Fruit fly (Drosophila melanogaster) whole organism, wandering third instar larva: ENCODE results near the gene CG33490.

ENCODE experiments used
- Abd-B ChIP-seq: fragments of >200 bp; optimal IDR thresholded peaks from 2 replicates; lab custom pipeline; 2017; ENCODE audit warnings: missing biosample characterization, missing genetic modification characterization
- CG32264 ChIP-seq: fragments of 200-800 bp; sonication (Bioruptor generic); optimal IDR thresholded peaks from 2 replicates; lab custom pipeline; 2016; ENCODE audit warnings: missing biosample characterization, missing genetic modification characterization
- CG9705 ChIP-seq: fragments of 200-800 bp; sonication (Bioruptor generic); optimal IDR thresholded peaks from 2 replicates; lab custom pipeline; 2018; ENCODE audit warnings: missing biosample characterization, mild to moderate bottlenecking, missing genetic modification characterization
- CrebA ChIP-seq: fragments of 200-800 bp; sonication (Bioruptor generic); optimal IDR thresholded peaks from 2 replicates; lab custom pipeline; 2016; ENCODE audit warnings: missing biosample characterization, mild to moderate bottlenecking, missing genetic modification characterization, borderline replicate concordance
- Dfd ChIP-seq: fragments of >200 bp; optimal IDR thresholded peaks from 2 replicates; lab custom pipeline; 2017; ENCODE audit warnings: missing biosample characterization, missing genetic modification characterization
- Dif ChIP-seq: fragments of 200-275, 200-300 bp; sonication (Bioruptor generic); optimal IDR thresholded peaks from 2 replicates; lab custom pipeline; 2018; ENCODE audit warnings: missing biosample characterization, missing genetic modification characterization; ENCODE audit not compliant: partially characterized antibody
- GATAd ChIP-seq: sonication (Bioruptor generic); optimal IDR thresholded peaks from 2 replicates; lab custom pipeline; 2016; ENCODE audit warnings: missing biosample characterization, missing genetic modification characterization
- HLH106 ChIP-seq: fragments of 200-800 bp; optimal IDR thresholded peaks from 3 replicates; lab custom pipeline; 2019; ENCODE audit warnings: missing biosample characterization, mild to moderate bottlenecking, missing genetic modification characterization, moderate library complexity
- Hnf4 ChIP-seq: fragments of 200-800 bp; sonication (Bioruptor generic); optimal IDR thresholded peaks from 2 replicates; lab custom pipeline; 2016; ENCODE audit warnings: missing biosample characterization, mild to moderate bottlenecking, missing genetic modification characterization
- Hr78 ChIP-seq: fragments of >200 bp; optimal IDR thresholded peaks from 2 replicates; lab custom pipeline; 2017; ENCODE audit warnings: missing biosample characterization, missing genetic modification characterization
- Hr83 ChIP-seq: fragments of 200-300 bp; sonication (Bioruptor generic); optimal IDR thresholded peaks from 2 replicates; lab custom pipeline; 2016; ENCODE audit warnings: missing biosample characterization, mild to moderate bottlenecking, missing genetic modification characterization, moderate library complexity; ENCODE audit not compliant: poor library complexity, severe bottlenecking
- Jra ChIP-seq: sonication (Bioruptor generic); optimal IDR thresholded peaks from 2 replicates; lab custom pipeline; 2016; ENCODE audit warnings: missing biosample characterization, missing genetic modification characterization
- Mio ChIP-seq: sonication (Bioruptor generic); optimal IDR thresholded peaks from 2 replicates; lab custom pipeline; 2016; ENCODE audit warnings: missing biosample characterization, missing genetic modification characterization
- Myc ChIP-seq: fragments of >200 bp; optimal IDR thresholded peaks from 2 replicates; lab custom pipeline; 2017
- N ChIP-seq: fragments of >200 bp; optimal IDR thresholded peaks from 2 replicates; lab custom pipeline; 2018; ENCODE audit warnings: missing biosample characterization, missing external identifiers, missing genetic modification characterization
- OdsH ChIP-seq: fragments of 200-800 bp; sonication (Bioruptor generic); optimal IDR thresholded peaks from 2 replicates; lab custom pipeline; 2016; ENCODE audit warnings: missing biosample characterization, mild to moderate bottlenecking, missing genetic modification characterization
- Rel ChIP-seq, 2 experiments: fragments of 200-800 bp; sonication (Bioruptor generic) in 1 of 2; optimal IDR thresholded peaks; 2 replicates in 1 of 2; 3 replicates in 1 of 2; lab custom pipeline; 2016 to 2019; ENCODE audit warnings: mild to moderate bottlenecking in 2 of 2, missing biosample characterization in 2 of 2, missing genetic modification characterization in 2 of 2, moderate library complexity in 1 of 2
- Sp1 ChIP-seq: fragments of 200-800 bp; sonication (Bioruptor generic); optimal IDR thresholded peaks from 3 replicates; lab custom pipeline; 2019; ENCODE audit warnings: missing biosample characterization, mild to moderate bottlenecking, missing genetic modification characterization, moderate library complexity
- Vsx2 ChIP-seq: fragments of 200-300, 225-300 bp; sonication (Bioruptor generic); optimal IDR thresholded peaks from 2 replicates; lab custom pipeline; 2018; ENCODE audit warnings: missing biosample characterization, missing genetic modification characterization; ENCODE audit not compliant: partially characterized antibody
- br ChIP-seq: fragments of 200-800 bp; sonication (Bioruptor generic); optimal IDR thresholded peaks from 2 replicates; lab custom pipeline; 2016; ENCODE audit warnings: missing biosample characterization, missing genetic modification characterization
- brk ChIP-seq: fragments of 200-800 bp; sonication (Bioruptor generic); optimal IDR thresholded peaks from 2 replicates; lab custom pipeline; 2016; ENCODE audit warnings: missing biosample characterization, mild to moderate bottlenecking, missing genetic modification characterization
- dl ChIP-seq, 2 experiments: fragments of 175-275, 200-275 bp in 1 of 2; fragments of 200-275 bp in 1 of 2; sonication (Bioruptor generic); optimal IDR thresholded peaks; lab custom pipeline; 2018; ENCODE audit warnings: mild to moderate bottlenecking in 2 of 2, missing biosample characterization in 2 of 2, missing genetic modification characterization in 2 of 2, moderate library complexity in 2 of 2; ENCODE audit not compliant: partially characterized antibody in 2 of 2, insufficient read depth in 1 of 2
- dmrt93B ChIP-seq: fragments of 200-800 bp; sonication (Bioruptor generic); optimal IDR thresholded peaks from 2 replicates; lab custom pipeline; 2018; ENCODE audit warnings: missing biosample characterization, mild to moderate bottlenecking, missing genetic modification characterization
- dsf ChIP-seq: sonication (Bioruptor generic); optimal IDR thresholded peaks from 2 replicates; lab custom pipeline; 2016; ENCODE audit warnings: missing biosample characterization, missing genetic modification characterization, borderline replicate concordance
- ey ChIP-seq: fragments of 200-800 bp; sonication (Bioruptor generic); optimal IDR thresholded peaks from 2 replicates; lab custom pipeline; 2016; ENCODE audit warnings: missing biosample characterization, missing genetic modification characterization
- foxo ChIP-seq, 2 experiments: fragments of 200-800 bp; sonication (Bioruptor generic); optimal IDR thresholded peaks; 2 replicates in 1 of 2; 3 replicates in 1 of 2; lab custom pipeline; 2016 to 2017; ENCODE audit warnings: missing biosample characterization in 2 of 2, missing genetic modification characterization in 2 of 2
- fru ChIP-seq: fragments of 200-800 bp; sonication (Bioruptor generic); optimal IDR thresholded peaks from 3 replicates; lab custom pipeline; 2016; ENCODE audit warnings: missing biosample characterization, mild to moderate bottlenecking, missing genetic modification characterization
- h ChIP-seq: fragments of 200-800 bp; sonication (Bioruptor generic); optimal IDR thresholded peaks from 3 replicates; lab custom pipeline; 2016; ENCODE audit warnings: missing biosample characterization, mild to moderate bottlenecking, missing genetic modification characterization
- jim ChIP-seq: fragments of 175-275, 200-325 bp; sonication (Bioruptor generic); optimal IDR thresholded peaks from 2 replicates; lab custom pipeline; 2016; ENCODE audit warnings: missing biosample characterization, mild to moderate bottlenecking, missing genetic modification characterization
- lola ChIP-seq: fragments of >200 bp; optimal IDR thresholded peaks from 2 replicates; lab custom pipeline; 2017; ENCODE audit warnings: missing biosample characterization, missing genetic modification characterization
- pan ChIP-seq: fragments of >200 bp; optimal IDR thresholded peaks from 2 replicates; lab custom pipeline; 2017
- psq ChIP-seq: fragments of 200-800 bp; sonication (Bioruptor generic); optimal IDR thresholded peaks from 3 replicates; lab custom pipeline; 2017; ENCODE audit warnings: missing biosample characterization, mild to moderate bottlenecking, missing genetic modification characterization, moderate library complexity
- rgr ChIP-seq: fragments of 200-800 bp; sonication (Bioruptor generic); optimal IDR thresholded peaks from 3 replicates; lab custom pipeline; 2016; ENCODE audit warnings: missing biosample characterization, mild to moderate bottlenecking, missing genetic modification characterization
- sage ChIP-seq: fragments of 200-800 bp; sonication (Bioruptor generic); optimal IDR thresholded peaks from 2 replicates; lab custom pipeline; 2016; ENCODE audit warnings: missing biosample characterization, mild to moderate bottlenecking, missing genetic modification characterization
- sv ChIP-seq: fragments of 200-800 bp; sonication (Bioruptor generic); optimal IDR thresholded peaks from 3 replicates; lab custom pipeline; 2016; ENCODE audit warnings: missing biosample characterization, missing genetic modification characterization
- tai ChIP-seq: sonication (Bioruptor generic); optimal IDR thresholded peaks from 2 replicates; lab custom pipeline; 2016; ENCODE audit warnings: missing biosample characterization, missing genetic modification characterization
- usp ChIP-seq: fragments of >200 bp; optimal IDR thresholded peaks from 2 replicates; lab custom pipeline; 2017; ENCODE audit warnings: missing biosample characterization, missing genetic modification characterization
- woc ChIP-seq: sonication (Bioruptor generic); optimal IDR thresholded peaks from 2 replicates; lab custom pipeline; 2016; ENCODE audit warnings: missing biosample characterization, mild to moderate bottlenecking, missing genetic modification characterization

CG33490 gene

dm6 chr3L:11588594-11588993 is 14.1 kb upstream of the CG33490 start:
- TF ChIP-seq Sp1 (no peak), dsf (GFP tag; lab: Kevin White, UChicago) (no peak), Dif (GFP tag; lab: Kevin White, UChicago) (no peak)
- TF ChIP-seq, all 38 proteins: peak for 0

DNA sequence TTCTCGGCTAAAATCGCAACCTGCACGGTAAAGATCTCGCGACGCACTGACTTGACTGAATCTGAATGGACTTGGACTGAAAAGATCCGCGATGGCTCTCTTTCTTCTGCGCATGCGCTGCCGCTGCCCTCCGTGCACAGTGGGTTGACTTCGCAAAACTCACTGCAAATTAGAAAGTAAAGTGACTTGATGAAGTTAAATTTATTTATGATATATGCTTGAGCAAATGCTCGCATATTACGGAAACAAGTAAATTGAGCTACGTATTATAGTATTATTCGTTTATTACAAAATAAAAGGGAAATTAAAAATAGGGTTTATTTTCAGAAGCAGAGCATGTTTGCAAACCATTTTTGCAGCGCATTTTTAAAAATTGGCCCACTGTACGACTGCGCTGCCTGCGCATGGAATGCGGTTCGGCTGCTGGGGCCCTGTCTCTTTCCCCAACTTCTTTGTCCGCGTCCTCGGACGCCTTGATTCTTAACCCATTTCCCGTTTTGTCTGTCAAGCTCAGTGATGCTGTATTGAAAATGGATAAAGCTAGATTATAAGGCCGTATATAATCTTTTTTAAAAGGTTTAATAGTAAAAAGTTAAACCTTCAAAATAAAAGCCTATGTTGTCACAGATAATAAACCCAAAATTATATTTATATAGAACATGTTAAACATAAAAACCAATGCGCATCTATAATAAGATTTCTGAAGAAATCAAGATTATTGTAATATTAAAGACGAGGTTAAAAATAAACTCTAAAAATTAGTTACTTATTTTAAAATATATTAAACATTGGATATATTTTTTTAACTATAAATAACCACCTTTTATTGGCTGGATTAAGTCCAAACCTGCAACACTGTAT is 13.5 kb upstream of the CG33490 start, which contains the start of gene rt:
rt (minus strand) TSS at position 51 of the 861 bp plus-strand sequence.
- no peak for TF ChIP-seq Vsx2 (GFP tag; lab: Kevin White, UChicago)
- no peak for TF ChIP-seq Jra (GFP tag; lab: Kevin White, UChicago)
- TF ChIP-seq GATAd (GFP tag; lab: Kevin White, UChicago) = no peak
- peak; percentile 62 for TF ChIP-seq CG9705
- TF ChIP-seq Rel (GFP tag; optimal IDR thresholded peaks at IDR 0.05; lab: Kevin White, UChicago) = no peak
- TF ChIP-seq Rel (tag; optimal IDR thresholded peaks at IDR 0.05; lab: Kevin White, UChicago) = peak; percentile 31
- no peak for TF ChIP-seq CG32264 (GFP tag; lab: Kevin White, UChicago)
- TF ChIP-seq pan (lab: Kevin White, UChicago) = no peak
- TF ChIP-seq CrebA = no peak
- TF ChIP-seq psq = peak; percentile 38
- peak; percentile 70 for TF ChIP-seq ey
- TF ChIP-seq Hnf4 (GFP tag; lab: Kevin White, UChicago) = peak; percentile 6
- peak; percentile 39 for TF ChIP-seq OdsH (GFP tag; lab: Kevin White, UChicago)
- TF ChIP-seq sv (GFP tag; lab: Kevin White, UChicago) = peak; percentile 15
- no peak for TF ChIP-seq N (GFP tag; lab: Kevin White, UChicago)
- TF ChIP-seq woc (GFP tag; lab: Kevin White, UChicago) = peak; percentile 89
- no peak for TF ChIP-seq dsf (GFP tag; lab: Kevin White, UChicago)
- peak; percentile 26 for TF ChIP-seq sage (GFP tag; lab: Kevin White, UChicago)
- no peak for TF ChIP-seq Dfd (GFP tag; lab: Kevin White, UChicago)
- no peak for TF ChIP-seq Mio (GFP tag; lab: Kevin White, UChicago)
- no peak for TF ChIP-seq dl (GFP tag; optimal IDR thresholded peaks at IDR 0.05; lab: Kevin White, UChicago; ENCODE audit: insufficient read depth in 1 of 2, partially characterized antibody in 2 of 2)
- peak; percentile 74 for TF ChIP-seq Myc (lab: Kevin White, UChicago)
- TF ChIP-seq Sp1 = peak; percentile 75
- no peak for TF ChIP-seq jim (GFP tag; lab: Kevin White, UChicago)
- TF ChIP-seq dmrt93B (GFP tag; lab: Kevin White, UChicago) = peak; percentile 56
- TF ChIP-seq fru (GFP tag; lab: Kevin White, UChicago) = peak; percentile 74
- no peak for TF ChIP-seq Hr83
- TF ChIP-seq Hr78 = no peak
- no peak for TF ChIP-seq brk
- TF ChIP-seq Dif (GFP tag; lab: Kevin White, UChicago) = no peak
- TF ChIP-seq br (GFP tag; lab: Kevin White, UChicago) = peak; percentile 68
- no peak for TF ChIP-seq usp
- no peak for TF ChIP-seq lola
- TF ChIP-seq h (GFP tag; lab: Kevin White, UChicago) = peak; percentile 74
- peak in 1 of 2 experiments; percentile 76 for TF ChIP-seq foxo (GFP tag; optimal IDR thresholded peaks at IDR 0.05; lab: Kevin White, UChicago)
- TF ChIP-seq rgr (GFP tag; lab: Kevin White, UChicago) = peak; percentile 68
- peak; percentile 76 for TF ChIP-seq HLH106 (tag; lab: Kevin White, UChicago)
- no peak for TF ChIP-seq Abd-B (GFP tag; lab: Kevin White, UChicago)
- TF ChIP-seq tai = peak; percentile 61
- TF ChIP-seq, all 38 proteins: peak for 19
